Worm (Caenorhabditis elegans) whole organism, mixed stage, embryonic: Measurements from ENCODE around the gene K07F5.7.

Experiments used
- blmp-1 ChIP-seq: fragments of 150-350 bp; optimal IDR thresholded peaks from 2 replicates; lab custom pipeline; 2014; ENCODE audit warnings: missing biosample characterization, missing genetic modification characterization
- ceh-43 ChIP-seq: fragments of 200-800 bp; sonication (Bioruptor generic); optimal IDR thresholded peaks from 2 replicates; lab custom pipeline; 2018; ENCODE audit warnings: mild to moderate bottlenecking, missing genetic modification characterization, moderate library complexity, missing compliant biosample characterization
- drap-1 ChIP-seq: fragments of 200-800 bp; sonication (Bioruptor generic); optimal IDR thresholded peaks from 3 replicates; lab custom pipeline; 2018; ENCODE audit warnings: mild to moderate bottlenecking, missing genetic modification characterization, missing compliant biosample characterization
- lin-13 ChIP-seq: fragments of 150-350 bp; optimal IDR thresholded peaks from 2 replicates; lab custom pipeline; 2014; ENCODE audit warnings: missing biosample characterization, missing genetic modification characterization
- pha-4 ChIP-seq: fragments of 150-350 bp; optimal IDR thresholded peaks from 2 replicates; lab custom pipeline; 2018; ENCODE audit warnings: missing biosample characterization, missing genetic modification reagents, missing genetic modification characterization
- sem-2 ChIP-seq: fragments of 200-800 bp; sonication (Bioruptor generic); optimal IDR thresholded peaks from 2 replicates; lab custom pipeline; 2018; ENCODE audit warnings: mild to moderate bottlenecking, missing genetic modification characterization, missing compliant biosample characterization
- snpc-4 ChIP-seq: fragments of 150-350 bp; optimal IDR thresholded peaks from 2 replicates; lab custom pipeline; 2014; ENCODE audit warnings: missing biosample characterization, missing genetic modification characterization
- unc-39 ChIP-seq: fragments of 150-350 bp; optimal IDR thresholded peaks from 2 replicates; lab custom pipeline; 2014; ENCODE audit warnings: missing biosample characterization, missing genetic modification characterization

ce11 chrIV:9799129-9799528, 48.8 kb downstream of the K07F5.7 start, which contains the start of gene fat-4:
- TF ChIP-seq snpc-4 (tag; lab: Kevin White, UChicago) = no peak
- TF ChIP-seq drap-1 (GFP tag; lab: Kevin White, UChicago) = no peak
- no peak for TF ChIP-seq ceh-43 (GFP tag; lab: Kevin White, UChicago)
- no peak for TF ChIP-seq sem-2 (GFP tag; lab: Kevin White, UChicago)
- TF ChIP-seq unc-39 (tag; lab: Kevin White, UChicago) = no peak
- no peak for TF ChIP-seq lin-13 (tag; lab: Kevin White, UChicago)
- TF ChIP-seq pha-4 (tag; lab: Kevin White, UChicago) = no peak
- TF ChIP-seq blmp-1 (tag; lab: Kevin White, UChicago) = no peak
